Worm (Caenorhabditis elegans): ENCODE results near the gene pax-1.

ce11 chrV:8250208-8250607 lies 25.5 kb downstream of the pax-1 start, which contains the start of gene C16D9.6:
- TF ChIP-seq nhr-11 (tag; optimal IDR thresholded peaks at IDR 0.05) (no peak), nhr-237 (tag; optimal IDR thresholded peaks at IDR 0.05) (no peak), ztf-1 (GFP tag; conservative IDR thresholded peaks at IDR 0.05) (no peak), R02D3.7 (tag; optimal IDR thresholded peaks at IDR 0.05) (no peak), nhr-77 (tag; optimal IDR thresholded peaks at IDR 0.05) (no peak), lin-39 (tag; optimal IDR thresholded peaks at IDR 0.05) (no peak), mbf-1 (tag; optimal IDR thresholded peaks at IDR 0.05) (no peak)

All from whole organism, L2 larva.